Fruit fly (Drosophila melanogaster) whole organism, embryonic: ENCODE data around the gene CG32712.

ENCODE experiments used
- Abd-B ChIP-seq: fragments of 200-800 bp; sonication (Bioruptor generic); optimal IDR thresholded peaks from 2 replicates; lab custom pipeline; 2018; ENCODE audit warnings: missing biosample characterization, mild to moderate bottlenecking, missing genetic modification characterization, moderate library complexity
- CG10565 ChIP-seq: fragments of 200-800 bp; sonication (Bioruptor generic); optimal IDR thresholded peaks from 3 replicates; lab custom pipeline; 2016; ENCODE audit warnings: missing biosample characterization, mild to moderate bottlenecking, missing genetic modification characterization
- CG12744 ChIP-seq: fragments of 200-800 bp; sonication (Bioruptor generic); optimal IDR thresholded peaks from 2 replicates; lab custom pipeline; 2016; ENCODE audit warnings: missing biosample characterization, missing genetic modification characterization
- CG13296 ChIP-seq: fragments of 200-800 bp; sonication (Bioruptor generic); optimal IDR thresholded peaks from 3 replicates; lab custom pipeline; 2018; ENCODE audit warnings: missing biosample characterization, mild to moderate bottlenecking, missing genetic modification characterization
- CG13424 ChIP-seq: fragments of 200-800 bp; sonication (Bioruptor generic); optimal IDR thresholded peaks from 2 replicates; lab custom pipeline; 2019; ENCODE audit warnings: missing biosample characterization, mild to moderate bottlenecking, missing genetic modification characterization, moderate library complexity
- CG14965 ChIP-seq: fragments of 200-800 bp; sonication (Bioruptor generic); optimal IDR thresholded peaks from 2 replicates; lab custom pipeline; 2016; ENCODE audit warnings: missing biosample characterization, missing genetic modification characterization, borderline replicate concordance
- CG15269 ChIP-seq: fragments of 200-800 bp; sonication (Bioruptor generic); optimal IDR thresholded peaks from 2 replicates; lab custom pipeline; 2018; ENCODE audit warnings: missing biosample characterization, mild to moderate bottlenecking, missing genetic modification characterization, moderate library complexity
- CG17912 ChIP-seq: fragments of 200-800 bp; sonication (Bioruptor generic); optimal IDR thresholded peaks from 2 replicates; lab custom pipeline; 2018; ENCODE audit warnings: missing biosample characterization, mild to moderate bottlenecking, missing genetic modification characterization
- CG18011 ChIP-seq: fragments of 200-800 bp; sonication (Bioruptor generic); optimal IDR thresholded peaks from 2 replicates; lab custom pipeline; 2017; ENCODE audit warnings: missing biosample characterization, missing genetic modification characterization, mild to moderate bottlenecking, moderate library complexity, missing genotype
- CG3726 ChIP-seq: fragments of 200-800 bp; sonication (Bioruptor generic); IDR thresholded peaks from 3 replicates; pipeline ENCODE4, ENCODE4 v1.3.6; 2022; ENCODE audit warnings: missing biosample characterization, missing genetic modification characterization
- CG42726 ChIP-seq: fragments of 200-800 bp; sonication (Bioruptor generic); IDR thresholded peaks from 2 replicates; pipeline ENCODE4 v1.3.6; 2022; ENCODE audit warnings: missing biosample characterization, missing genetic modification characterization; ENCODE audit not compliant: partially characterized antibody
- CG4730 ChIP-seq: fragments of 200-800 bp; sonication (Bioruptor generic); IDR thresholded peaks from 2 replicates; pipeline ENCODE4 v1.3.6; 2022; ENCODE audit warnings: missing biosample characterization, missing genetic modification characterization
- CG8388 ChIP-seq: fragments of 200-800 bp; sonication (Bioruptor generic); optimal IDR thresholded peaks from 2 replicates; lab custom pipeline; 2019; ENCODE audit warnings: missing biosample characterization, mild to moderate bottlenecking, missing genetic modification characterization, moderate library complexity
- CTCF ChIP-seq: fragments of 200-800 bp; sonication (Bioruptor generic); optimal IDR thresholded peaks from 2 replicates; lab custom pipeline; 2017; ENCODE audit warnings: missing biosample characterization, mild to moderate bottlenecking, missing genetic modification characterization, moderate library complexity
- D ChIP-seq, 2 experiments: fragments of 200-800 bp in 1 of 2; fragments of >200 bp in 1 of 2; sonication (Bioruptor generic) in 1 of 2; optimal IDR thresholded peaks; 2 replicates in 1 of 2; 3 replicates in 1 of 2; lab custom pipeline; 2017; ENCODE audit warnings: mild to moderate bottlenecking in 1 of 2, missing biosample characterization in 1 of 2, missing genetic modification characterization in 1 of 2, missing genetic modification reagents in 1 of 2
- Doc3 ChIP-seq: fragments of 200-800 bp; sonication (Bioruptor generic); IDR thresholded peaks from 3 replicates; pipeline ENCODE4 v1.3.6; 2022; ENCODE audit warnings: missing biosample characterization, missing genetic modification characterization; ENCODE audit not compliant: partially characterized antibody
- HLH3B ChIP-seq: fragments of 200-800 bp; sonication (Bioruptor generic); IDR thresholded peaks from 2 replicates; pipeline ENCODE4 v1.3.6; 2022; ENCODE audit warnings: missing biosample characterization, missing genetic modification characterization
- HLH4C ChIP-seq: fragments of 200-800 bp; sonication (Bioruptor generic); IDR thresholded peaks from 3 replicates; pipeline ENCODE4 v1.3.6; 2022; ENCODE audit warnings: missing biosample characterization, missing genetic modification characterization; ENCODE audit not compliant: partially characterized antibody
- Hr51 ChIP-seq, 2 experiments: fragments of 200-800 bp; sonication (Bioruptor generic); optimal IDR thresholded peaks; 2 replicates in 1 of 2; 3 replicates in 1 of 2; lab custom pipeline; 2016 to 2018; ENCODE audit warnings: missing biosample characterization in 2 of 2, missing genetic modification characterization in 2 of 2, mild to moderate bottlenecking in 1 of 2, moderate library complexity in 1 of 2
- Lhr ChIP-seq: fragments of 200-800 bp; sonication (Bioruptor generic); optimal IDR thresholded peaks from 3 replicates; lab custom pipeline; 2017; ENCODE audit warnings: mild to moderate bottlenecking, missing biosample characterization, missing genetic modification reagents, missing genetic modification characterization
- MBD-R2 ChIP-seq: fragments of 200-800 bp; sonication (Bioruptor generic); IDR thresholded peaks from 2 replicates; pipeline ENCODE4 v1.3.6; 2022; ENCODE audit warnings: missing biosample characterization, missing genetic modification characterization
- NFAT ChIP-seq: fragments of 200-800 bp; sonication (Bioruptor generic); IDR thresholded peaks from 2 replicates; pipeline ENCODE4 v1.3.6; 2022; ENCODE audit warnings: missing biosample characterization, missing genetic modification characterization
- Poxn ChIP-seq: fragments of 200-800 bp; sonication (Bioruptor generic); IDR thresholded peaks from 2 replicates; pipeline ENCODE4 v1.3.6; 2022; ENCODE audit warnings: missing biosample characterization, missing genetic modification characterization
- Ravus ChIP-seq: fragments of 200-800 bp; sonication (Bioruptor generic); IDR thresholded peaks from 2 replicates; pipeline ENCODE4 v1.3.6; 2022; ENCODE audit warnings: missing biosample characterization, missing genetic modification characterization
- Scr ChIP-seq: fragments of 200-800 bp; sonication (Bioruptor generic); IDR thresholded peaks from 2 replicates; pipeline ENCODE4 v1.3.6; 2022; ENCODE audit warnings: missing biosample characterization, missing genetic modification characterization; ENCODE audit not compliant: partially characterized antibody
- Side ChIP-seq: fragments of 200-800 bp; sonication (Bioruptor generic); optimal IDR thresholded peaks from 2 replicates; lab custom pipeline; 2016; ENCODE audit warnings: missing biosample characterization, missing genetic modification characterization
- Usf ChIP-seq: fragments of 200-800 bp; sonication (Bioruptor generic); optimal IDR thresholded peaks from 2 replicates; lab custom pipeline; 2017; ENCODE audit warnings: missing genotype, missing biosample characterization, missing genetic modification characterization
- abd-A ChIP-seq: fragments of 200-800 bp; sonication (Bioruptor generic); optimal IDR thresholded peaks from 3 replicates; lab custom pipeline; 2019; ENCODE audit warnings: missing biosample characterization, mild to moderate bottlenecking, missing genetic modification characterization, moderate library complexity
- croc ChIP-seq: fragments of 200-800 bp; sonication (Bioruptor generic); conservative IDR thresholded peaks from 3 replicates; pipeline ENCODE4 v1.3.6; 2022; ENCODE audit warnings: missing biosample characterization, missing genetic modification characterization
- dati ChIP-seq: fragments of 200-800 bp; sonication (Bioruptor generic); IDR thresholded peaks from 2 replicates; pipeline ENCODE4 v1.3.6; 2022; ENCODE audit warnings: missing biosample characterization, missing genetic modification characterization
- dimm ChIP-seq: fragments of 200-800 bp; sonication (Bioruptor generic); IDR thresholded peaks from 2 replicates; pipeline ENCODE4 v1.3.6; 2022; ENCODE audit warnings: missing biosample characterization, missing genetic modification characterization
- gcm ChIP-seq: fragments of 200-800 bp; sonication (Bioruptor generic); optimal IDR thresholded peaks from 2 replicates; lab custom pipeline; 2019; ENCODE audit warnings: missing biosample characterization, mild to moderate bottlenecking, missing genetic modification characterization, moderate library complexity
- gro ChIP-seq: fragments of 200-800 bp; sonication (Bioruptor generic); optimal IDR thresholded peaks from 2 replicates; lab custom pipeline; 2016; ENCODE audit warnings: missing biosample characterization, missing genetic modification characterization
- gt ChIP-seq: fragments of 200-800 bp; sonication (Bioruptor generic); IDR thresholded peaks from 2 replicates; pipeline ENCODE4 v1.3.6; 2022; ENCODE audit warnings: missing biosample characterization, missing genetic modification characterization
- hbn ChIP-seq: fragments of 200-800 bp; sonication (Bioruptor generic); IDR thresholded peaks from 2 replicates; pipeline ENCODE4 v1.3.6; 2022; ENCODE audit warnings: missing biosample characterization, missing genetic modification characterization; ENCODE audit not compliant: partially characterized antibody
- jing ChIP-seq: fragments of 200-800 bp; sonication (Bioruptor generic); optimal IDR thresholded peaks from 2 replicates; lab custom pipeline; 2018; ENCODE audit warnings: missing biosample characterization, mild to moderate bottlenecking, missing genetic modification characterization
- mirr ChIP-seq: fragments of 200-800 bp; sonication (Bioruptor generic); optimal IDR thresholded peaks from 3 replicates; lab custom pipeline; 2018; ENCODE audit warnings: missing biosample characterization, mild to moderate bottlenecking, missing genetic modification characterization
- mld ChIP-seq: fragments of 200-800 bp; sonication (Bioruptor generic); IDR thresholded peaks from 3 replicates; pipeline ENCODE4 v1.3.6; 2022; ENCODE audit warnings: missing biosample characterization, missing genetic modification characterization; ENCODE audit not compliant: partially characterized antibody
- oc ChIP-seq: fragments of 200-800 bp; sonication (Bioruptor generic); optimal IDR thresholded peaks from 2 replicates; lab custom pipeline; 2018; ENCODE audit warnings: missing biosample characterization, mild to moderate bottlenecking, missing genetic modification characterization, moderate library complexity
- pum ChIP-seq: fragments of 200-800 bp; sonication (Bioruptor generic); optimal IDR thresholded peaks from 2 replicates; lab custom pipeline; 2016; ENCODE audit warnings: missing biosample characterization, missing genetic modification characterization
- pzg ChIP-seq: fragments of 200-800 bp; sonication (Bioruptor generic); optimal IDR thresholded peaks from 3 replicates; lab custom pipeline; 2018; ENCODE audit warnings: missing biosample characterization, mild to moderate bottlenecking, missing genetic modification characterization, moderate library complexity
- ranshi ChIP-seq: fragments of 200-800 bp; sonication (Bioruptor generic); IDR thresholded peaks from 2 replicates; pipeline ENCODE4 v1.3.6; 2022; ENCODE audit warnings: missing biosample characterization, missing genetic modification characterization
- sens ChIP-seq: fragments of 200-800 bp; sonication (Bioruptor generic); peaks from one replicate; lab custom pipeline; 2016; ENCODE audit warnings: missing biosample characterization, missing genetic modification characterization
- sisA ChIP-seq: fragments of 200-800 bp; sonication (Bioruptor generic); IDR thresholded peaks from 2 replicates; pipeline ENCODE4 v1.3.6; 2022; ENCODE audit warnings: missing biosample characterization, missing genetic modification characterization
- slou ChIP-seq: fragments of 200-800 bp; sonication (Bioruptor generic); optimal IDR thresholded peaks from 3 replicates; lab custom pipeline; 2016; ENCODE audit warnings: missing biosample characterization, missing genetic modification characterization
- sna ChIP-seq: fragments of 200-800 bp; sonication (Bioruptor generic); IDR thresholded peaks from 2 replicates; pipeline ENCODE4 v1.3.6; 2022; ENCODE audit warnings: missing biosample characterization, missing genetic modification characterization; ENCODE audit not compliant: partially characterized antibody
- tap ChIP-seq: fragments of 200-800 bp; optimal IDR thresholded peaks from 3 replicates; lab custom pipeline; 2019; ENCODE audit warnings: missing biosample characterization, mild to moderate bottlenecking, missing genetic modification characterization, moderate library complexity
- trem ChIP-seq: fragments of 200-800 bp; optimal IDR thresholded peaks from 3 replicates; lab custom pipeline; 2019; ENCODE audit warnings: missing biosample characterization, mild to moderate bottlenecking, missing genetic modification characterization, moderate library complexity

CG32712 gene

dm6 chrX:8444883-8445572, 11.4 kb upstream of the CG32712 start (continued):
- no peak for TF ChIP-seq CG13296 (GFP tag; lab: Kevin White, UChicago)
- no peak for TF ChIP-seq sna (GFP tag; lab: Robert Waterston, UW)
- TF ChIP-seq jing (GFP tag; lab: Kevin White, UChicago), result no peak
- TF ChIP-seq hbn (GFP tag; lab: Robert Waterston, UW), result no peak
- TF ChIP-seq CTCF, result no peak
- TF ChIP-seq pum, result no peak
- peak; percentile 72 for TF ChIP-seq CG8388 (GFP tag; lab: Kevin White, UChicago)
- TF ChIP-seq HLH3B (GFP tag; lab: Robert Waterston, UW), result peak; percentile 46; the same call in 1 of the 2 replicates
- no peak for TF ChIP-seq Side (GFP tag; lab: Kevin White, UChicago)
- no peak for TF ChIP-seq gro
- TF ChIP-seq CG15269 (tag; lab: Kevin White, UChicago), result peak; percentile 57
- no peak for TF ChIP-seq CG17912
- TF ChIP-seq sisA, result peak; percentile 23; the same call in 1 of the 2 replicates
- no peak for TF ChIP-seq pzg
- no peak for TF ChIP-seq Scr (GFP tag; lab: Robert Waterston, UW)
- no peak for TF ChIP-seq CG18011 (GFP tag; lab: Kevin White, UChicago)
- TF ChIP-seq trem (tag; lab: Kevin White, UChicago), result peak; percentile 74
- peak; percentile 51; the same call in 2 of the 3 replicates for TF ChIP-seq croc (GFP tag; lab: Robert Waterston, UW)
- TF ChIP-seq MBD-R2 (GFP tag; lab: Robert Waterston, UW), result peak; percentile 22; the same call in 1 of the 2 replicates
- no peak for TF ChIP-seq HLH4C (GFP tag; lab: Robert Waterston, UW)
- no peak for TF ChIP-seq CG14965 (GFP tag; lab: Kevin White, UChicago)
- TF ChIP-seq Usf (GFP tag; lab: Kevin White, UChicago), result peak; percentile 11
- TF ChIP-seq gcm (GFP tag; lab: Kevin White, UChicago), result peak; percentile 73
- TF ChIP-seq slou, result no peak
- TF ChIP-seq CG3726, result no peak
- TF ChIP-seq CG13424 (tag; lab: Kevin White, UChicago), result peak; percentile 69
- TF ChIP-seq gt (GFP tag; lab: Robert Waterston, UW), result no peak
- TF ChIP-seq NFAT (GFP tag; lab: Robert Waterston, UW), result no peak
- no peak for TF ChIP-seq CG10565 (GFP tag; lab: Kevin White, UChicago)
- TF ChIP-seq CG42726 (GFP tag; lab: Robert Waterston, UW), result no peak
- no peak for TF ChIP-seq Doc3 (GFP tag; lab: Robert Waterston, UW)
- TF ChIP-seq Lhr (GFP tag; lab: Kevin White, UChicago), result no peak
- TF ChIP-seq dati (GFP tag; lab: Robert Waterston, UW), result no peak
- TF ChIP-seq mld (GFP tag; lab: Robert Waterston, UW), result no peak
- peak; percentile 54 for TF ChIP-seq mirr (GFP tag; lab: Kevin White, UChicago)
- TF ChIP-seq sens, result peak; percentile 28
- no peak for TF ChIP-seq dimm (GFP tag; lab: Robert Waterston, UW)
- peak; percentile 32 for TF ChIP-seq Abd-B (GFP tag; lab: Kevin White, UChicago)
- TF ChIP-seq D (optimal IDR thresholded peaks at IDR 0.05; lab: Kevin White, UChicago), result no peak
- no peak for TF ChIP-seq D (GFP tag; optimal IDR thresholded peaks at IDR 0.05; lab: Kevin White, UChicago)
- no peak for TF ChIP-seq Ravus (GFP tag; lab: Robert Waterston, UW)
- peak in 1 of 2 experiments; percentile 75 for TF ChIP-seq Hr51 (GFP tag; optimal IDR thresholded peaks at IDR 0.05; lab: Kevin White, UChicago)
- peak; percentile 14 for TF ChIP-seq oc (tag; lab: Kevin White, UChicago)
- no peak for TF ChIP-seq abd-A (tag; lab: Kevin White, UChicago)
- TF ChIP-seq tap, result peak; percentile 36
- TF ChIP-seq ranshi (GFP tag; lab: Robert Waterston, UW), result no peak
- TF ChIP-seq CG4730 (GFP tag; lab: Robert Waterston, UW), result 0 out of 2 replicates have a peak, but pooled peaks have one; percentile 12
- TF ChIP-seq CG12744 (GFP tag; lab: Kevin White, UChicago), result no peak
- no peak for TF ChIP-seq Poxn (GFP tag; lab: Robert Waterston, UW)
